Worm (Caenorhabditis elegans): ENCODE data around the gene F19G12.11.
"Not testable (repeated sequence)": the region's sequence is repeated elsewhere in the genome, so short reads cannot be mapped to it uniquely, and the experiment has no call there.

- TF ChIP-seq unc-62 (GFP tag; optimal IDR thresholded peaks at IDR 0.05); snpc-4 (tag; optimal IDR thresholded peaks at IDR 0.05); cnd-1 (tag; optimal IDR thresholded peaks at IDR 0.05); flh-1 (GFP tag; optimal IDR thresholded peaks at IDR 0.05); ces-1 (GFP tag; optimal IDR thresholded peaks at IDR 0.05); lsy-2 (tag; optimal IDR thresholded peaks at IDR 0.05); nhr-76 (tag; optimal IDR thresholded peaks at IDR 0.05); nhr-28 (tag; optimal IDR thresholded peaks at IDR 0.05): not testable (repeated sequence)
These were observed 22.4 kb downstream of the F19G12.11 start, which contains the start of gene ZK402.1 for ce11 chrX:1403971-1404370.
